Worm (Caenorhabditis elegans) whole organism, L4 larva: Measurements from ENCODE around the gene F25B5.5.
A peak's percentile ranks its signal among the peaks of the same experiment; 100 is the strongest.

ENCODE experiments used
- F49E8.2 ChIP-seq: sonication (generic microtip); optimal IDR thresholded peaks from 2 replicates; lab custom pipeline; 2016; ENCODE audit warnings: missing compliant biosample characterization, mild to moderate bottlenecking, missing genetic modification characterization, borderline replicate concordance
- egl-27 ChIP-seq: sonication (generic microtip); optimal IDR thresholded peaks from 3 replicates; lab custom pipeline; 2017; ENCODE audit warnings: missing biosample characterization, missing genetic modification reagents, missing genetic modification characterization
- nhr-25 ChIP-seq: sonication (generic microtip); optimal IDR thresholded peaks from 2 replicates; lab custom pipeline; 2017; ENCODE audit warnings: missing genetic modification characterization, mild to moderate bottlenecking, missing compliant biosample characterization, antibody characterized with exemption, moderate library complexity, borderline replicate concordance; ENCODE audit not compliant: insufficient read depth
- nhr-77 ChIP-seq: fragments of 150-350 bp; optimal IDR thresholded peaks from 2 replicates; lab custom pipeline; 2014; ENCODE audit warnings: missing biosample characterization, missing genetic modification characterization
- rbr-2 ChIP-seq: sonication (generic microtip); optimal IDR thresholded peaks from 2 replicates; lab custom pipeline; 2016; ENCODE audit warnings: missing genotype, missing genetic modification characterization, missing compliant biosample characterization
- snpc-1.2 ChIP-seq: fragments of 200-800 bp; sonication (Bioruptor generic); IDR thresholded peaks from 2 replicates; pipeline ENCODE4 v1.3.6; 2022; ENCODE audit warnings: missing genetic modification reagents, missing genetic modification characterization, missing compliant biosample characterization
- unc-62 ChIP-seq, 3 experiments: fragments of 150-350 bp in 1 of 3; sonication (generic microtip); optimal IDR thresholded peaks in 2 of 3; peaks in 1 of 3; 1 replicate in 1 of 3; 2 replicates in 2 of 3; lab custom pipeline; 2014 to 2017; ENCODE audit warnings: missing biosample characterization in 3 of 3, missing genetic modification characterization in 3 of 3, missing genetic modification reagents in 3 of 3, missing genotype in 1 of 3

DNA sequence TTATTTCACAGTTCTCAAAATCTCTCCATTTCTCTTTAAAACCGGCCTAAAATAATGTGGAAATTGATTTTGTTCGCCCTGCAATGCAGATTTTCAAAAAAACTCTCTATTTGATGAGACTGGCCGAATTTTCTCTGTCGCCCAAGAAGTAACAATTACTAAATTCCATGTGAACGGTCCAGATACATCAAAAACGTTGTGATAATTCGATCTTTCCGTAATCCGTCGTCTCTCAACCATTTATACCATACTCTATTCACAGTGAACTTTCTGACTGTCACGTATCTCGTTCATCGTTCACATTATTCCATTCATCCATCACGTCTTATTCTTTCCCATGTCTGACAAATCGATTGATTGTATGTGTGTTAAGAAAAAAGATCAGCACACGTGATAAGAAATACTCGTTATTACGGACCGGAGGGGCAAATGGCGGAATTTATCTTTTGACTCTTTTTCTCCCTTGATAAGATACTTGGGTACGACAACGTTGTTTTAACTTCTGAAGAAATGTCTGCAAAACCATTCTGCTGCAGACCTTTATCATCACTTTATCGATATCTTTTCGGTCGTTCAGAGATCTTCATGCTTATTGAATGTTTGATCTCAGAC lies 24.8 kb downstream of the F25B5.5 start:
- TF ChIP-seq unc-62 (GFP tag; optimal IDR thresholded peaks at IDR 0.05 in 1 of 2; lab: Kevin White, UChicago) (peak in 1 of 2 experiments; percentile 88), unc-62 (tag; optimal IDR thresholded peaks at IDR 0.05; lab: Kevin White, UChicago) (no peak), snpc-1.2 (GFP tag; lab: Robert Waterston, UW) (no peak), nhr-77 (tag; lab: Kevin White, UChicago) (no peak), nhr-25 (peak; percentile 3), egl-27 (tag; lab: Kevin White, UChicago) (no peak), rbr-2 (no peak), F49E8.2 (no peak)
